Worm (Caenorhabditis elegans): ENCODE data around the gene cest-2.2.
"Not testable (repeated sequence)": the region's sequence is repeated elsewhere in the genome, so short reads cannot be mapped to it uniquely, and the experiment has no call there.

Gene cest-2.2

DNA sequence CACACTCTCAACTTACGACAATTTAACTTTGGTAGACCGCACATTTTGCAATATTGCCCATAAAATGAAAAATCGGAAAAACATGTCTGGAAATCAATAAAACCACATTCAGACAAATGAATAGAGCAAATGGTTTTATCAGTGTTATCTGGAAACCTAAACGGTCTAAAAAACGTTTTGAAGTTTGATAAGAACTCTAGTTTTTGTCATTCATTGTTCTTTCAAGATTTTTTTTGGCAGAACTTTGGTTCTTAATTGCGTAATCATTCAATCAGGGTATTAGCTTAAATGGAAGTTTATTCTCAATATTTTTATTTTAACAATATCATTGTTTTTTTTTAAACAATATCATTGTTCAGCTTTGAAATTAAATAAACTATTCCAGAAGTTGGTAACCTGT lies at the start of gene cest-2.2:
Gene cest-2.2 (minus strand): TSS at position 140 of the 400 bp plus-strand sequence.
- no peak for TF ChIP-seq unc-62 (GFP tag; optimal IDR thresholded peaks at IDR 0.05)

DNA sequence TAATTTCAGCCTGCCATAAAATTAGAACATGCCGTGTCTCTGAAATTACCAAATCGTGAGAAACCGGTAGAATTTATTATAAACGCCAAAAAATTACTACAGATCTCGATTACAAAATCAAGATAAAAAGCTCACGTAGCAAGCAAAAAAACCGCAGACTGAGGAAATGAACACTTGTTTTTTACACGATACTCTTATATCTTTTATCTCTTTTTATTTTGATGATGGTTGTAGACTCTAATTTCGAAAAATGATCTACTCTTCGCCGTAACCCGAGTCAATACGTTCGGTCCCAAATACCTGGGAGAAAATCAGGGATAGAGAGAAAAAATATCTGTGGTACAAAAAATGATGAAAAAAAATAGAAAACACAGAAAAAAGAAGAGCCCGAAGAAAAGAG lies 48.0 kb upstream of the cest-2.2 start:
- TF ChIP-seq unc-62 (GFP tag; optimal IDR thresholded peaks at IDR 0.05) = no peak

DNA sequence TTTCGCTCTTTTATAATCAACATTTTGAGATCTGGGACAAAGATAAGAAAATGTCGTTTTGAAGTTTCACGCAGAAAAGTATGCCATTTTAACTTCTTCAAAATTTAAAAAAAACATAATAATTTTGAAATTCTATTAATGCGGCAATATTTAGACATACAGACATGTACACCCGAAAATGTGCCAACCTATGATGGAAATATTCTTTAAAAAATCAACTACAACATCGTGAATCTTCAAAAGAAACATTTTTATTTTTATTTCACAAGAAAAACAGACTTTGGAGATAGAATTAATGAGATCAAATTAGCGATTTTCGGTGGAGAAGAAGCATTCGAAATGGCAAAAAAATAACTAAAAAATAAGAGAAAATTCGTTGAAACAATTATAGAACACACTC lies 40.0 kb upstream of the cest-2.2 start, which contains the start of gene T16A9.5:
Gene T16A9.5 (minus strand): TSS at position 101 of the 400 bp plus-strand sequence.
- TF ChIP-seq unc-62 (GFP tag; optimal IDR thresholded peaks at IDR 0.05) = no peak

DNA sequence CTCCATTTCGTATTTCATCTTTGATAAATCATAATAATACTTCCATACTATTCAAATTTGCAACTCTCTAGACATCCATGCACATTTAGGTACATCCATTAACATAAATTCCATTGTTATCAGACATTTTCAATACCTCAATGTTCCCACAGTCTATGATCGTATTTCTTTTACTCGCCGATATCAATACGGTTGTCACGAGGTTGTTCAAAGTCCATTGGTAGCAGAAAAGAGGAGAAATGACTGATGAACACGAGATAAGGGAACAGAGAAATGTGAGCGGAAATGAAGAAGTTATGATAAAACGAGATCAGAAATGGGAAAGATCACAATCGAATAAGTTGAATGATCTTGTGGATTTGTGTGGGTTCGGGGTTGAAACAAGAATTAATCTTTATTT lies 37.7 kb upstream of the cest-2.2 start:
- TF ChIP-seq unc-62 (GFP tag; optimal IDR thresholded peaks at IDR 0.05) = no peak

DNA sequence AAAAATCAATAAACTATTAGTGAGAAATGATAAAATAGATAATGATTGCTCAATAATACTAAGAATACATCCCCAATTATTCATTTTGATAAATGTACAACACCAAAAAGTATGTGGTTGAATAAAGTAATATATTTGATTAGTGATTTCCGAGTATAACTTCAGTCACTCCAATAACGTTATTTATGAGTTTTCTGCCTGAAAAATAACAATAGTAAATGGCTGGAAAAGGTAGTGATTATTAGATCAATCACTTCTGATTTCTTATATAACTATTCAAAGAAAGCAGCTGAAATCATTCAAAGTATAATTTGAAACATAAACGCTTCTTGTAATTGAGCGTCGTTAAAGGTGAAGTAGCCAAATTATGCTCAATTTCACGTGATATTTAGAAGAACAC lies 35.6 kb upstream of the cest-2.2 start, which contains the start of gene str-230:
Gene str-230 (minus strand): TSS at position 101 of the 400 bp plus-strand sequence.
- TF ChIP-seq unc-62 (GFP tag; optimal IDR thresholded peaks at IDR 0.05) = no peak

DNA sequence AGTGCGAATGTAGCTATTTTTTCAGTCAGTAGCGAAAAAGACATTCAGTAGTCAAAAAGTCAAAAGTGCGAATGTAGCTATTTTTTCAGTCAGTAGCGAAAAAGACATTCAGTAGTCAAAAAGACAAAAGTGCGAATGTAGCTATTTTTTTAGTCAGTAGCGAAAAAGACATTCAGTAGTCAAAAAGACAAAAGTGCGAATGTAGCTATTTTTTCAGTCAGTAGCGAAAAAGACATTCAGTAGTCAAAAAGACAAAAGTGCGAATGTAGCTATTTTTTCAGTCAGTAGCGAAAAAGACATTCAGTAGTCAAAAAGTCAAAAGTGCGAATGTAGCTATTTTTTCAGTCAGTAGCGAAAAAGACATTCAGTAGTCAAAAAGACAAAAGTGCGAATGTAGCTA lies 30.1 kb upstream of the cest-2.2 start, which contains the start of gene T16A9.3:
Gene T16A9.3 (plus strand): TSS at position 301 of the 400 bp plus-strand sequence.
- TF ChIP-seq unc-62 (GFP tag; optimal IDR thresholded peaks at IDR 0.05) = not testable (repeated sequence)

DNA sequence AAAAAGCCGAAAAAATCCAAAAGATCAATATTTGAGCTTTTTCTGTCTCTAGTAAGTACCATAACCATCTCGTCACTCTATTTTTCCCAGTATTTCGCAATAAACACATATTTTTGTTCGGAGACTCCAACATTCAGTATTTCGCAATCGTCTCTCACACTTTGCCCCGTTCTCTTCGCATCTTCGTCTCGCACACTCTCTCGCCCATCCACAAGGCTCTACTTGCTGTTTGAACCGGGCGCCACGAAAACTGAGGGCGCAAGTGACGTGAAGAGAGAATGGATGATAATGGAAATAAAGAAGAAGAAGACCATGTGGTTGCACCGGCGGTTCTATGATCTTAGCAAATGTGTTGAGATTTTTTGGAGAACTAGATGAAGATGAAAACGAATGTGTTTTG lies 24.9 kb upstream of the cest-2.2 start:
- no peak for TF ChIP-seq unc-62 (GFP tag; optimal IDR thresholded peaks at IDR 0.05)

DNA sequence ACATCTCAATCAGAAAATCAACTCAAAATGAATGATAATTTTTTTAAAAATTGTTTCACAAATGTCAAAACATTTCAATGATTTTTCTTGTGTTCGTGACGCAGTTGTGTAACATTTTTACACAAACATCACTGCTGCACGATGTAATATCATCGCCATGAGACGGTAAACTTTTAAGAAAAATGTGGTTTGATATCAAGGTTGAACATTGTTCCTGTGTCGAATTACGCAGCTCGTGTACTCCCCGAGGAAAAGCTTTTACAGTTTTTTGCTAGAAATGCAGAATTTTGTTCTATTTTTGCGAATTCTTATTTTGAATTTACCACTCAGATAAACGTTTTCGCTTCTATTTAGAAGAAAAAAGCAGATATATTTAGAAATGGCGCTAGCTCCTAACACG lies 22.5 kb upstream of the cest-2.2 start:
- TF ChIP-seq unc-62 (GFP tag; optimal IDR thresholded peaks at IDR 0.05) = no peak

DNA sequence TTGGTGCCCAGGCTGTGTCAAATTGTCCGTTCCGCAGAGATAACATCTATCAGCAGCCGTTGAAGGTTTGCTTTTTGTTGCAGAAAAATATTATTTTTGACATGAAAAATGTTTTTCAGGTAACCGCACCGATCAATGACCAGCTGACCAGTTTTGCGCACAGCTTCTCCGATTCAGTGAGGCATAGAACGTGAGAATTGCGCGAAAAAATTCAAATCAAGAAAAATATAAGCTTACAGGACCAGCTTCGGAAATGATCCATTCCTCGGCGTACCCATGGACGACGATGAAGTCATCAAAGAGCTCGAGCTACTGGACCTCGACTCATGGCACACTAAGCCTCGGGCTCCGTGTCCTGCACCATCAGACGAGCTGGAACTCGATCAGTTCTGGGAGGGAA lies 19.4 kb upstream of the cest-2.2 start:
- no peak for TF ChIP-seq unc-62 (GFP tag; optimal IDR thresholded peaks at IDR 0.05)

DNA sequence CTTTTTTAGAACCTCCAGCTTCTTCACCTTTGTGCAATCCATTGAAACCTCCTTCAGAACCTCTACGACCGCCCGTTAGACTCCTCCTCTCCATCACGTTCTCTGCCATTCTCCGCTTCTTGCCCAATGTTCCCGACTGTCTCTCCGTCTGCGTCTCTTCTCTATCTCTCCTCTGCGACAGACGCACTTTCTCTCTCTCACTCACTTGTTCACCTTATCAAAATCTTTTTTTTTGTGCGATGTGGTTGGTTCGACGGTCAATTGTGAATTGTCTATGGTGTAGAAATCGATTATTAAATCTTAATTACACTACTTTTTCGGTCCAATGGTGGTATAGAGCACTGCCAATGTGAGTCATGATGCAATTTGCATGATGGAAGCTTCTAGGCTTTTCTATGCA lies 18.3 kb upstream of the cest-2.2 start, which contains the start of gene atfs-1:
Gene atfs-1 (plus strand): TSS at position 213 of the 400 bp plus-strand sequence.
- no peak for TF ChIP-seq unc-62 (GFP tag; optimal IDR thresholded peaks at IDR 0.05)

DNA sequence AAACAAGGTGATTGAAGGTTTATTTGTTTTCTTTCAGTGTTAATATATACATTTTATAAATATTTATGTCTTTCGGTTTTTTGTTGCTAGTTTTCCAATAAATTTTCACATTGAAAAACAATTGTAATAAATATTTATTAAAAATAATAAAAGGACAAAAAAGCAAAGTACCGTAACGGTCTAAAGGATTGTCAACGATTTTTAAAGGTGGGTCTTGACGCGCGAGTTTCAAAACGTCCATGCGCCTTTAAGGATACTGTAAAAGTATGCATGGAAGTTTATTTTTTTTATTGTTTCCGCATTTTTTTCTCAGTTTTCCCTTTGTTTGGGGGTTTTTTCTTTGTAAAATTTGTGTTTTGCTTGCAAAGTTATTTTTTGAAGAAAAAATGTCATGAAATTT lies 17.7 kb upstream of the cest-2.2 start:
- TF ChIP-seq unc-62 (GFP tag; optimal IDR thresholded peaks at IDR 0.05) = no peak

DNA sequence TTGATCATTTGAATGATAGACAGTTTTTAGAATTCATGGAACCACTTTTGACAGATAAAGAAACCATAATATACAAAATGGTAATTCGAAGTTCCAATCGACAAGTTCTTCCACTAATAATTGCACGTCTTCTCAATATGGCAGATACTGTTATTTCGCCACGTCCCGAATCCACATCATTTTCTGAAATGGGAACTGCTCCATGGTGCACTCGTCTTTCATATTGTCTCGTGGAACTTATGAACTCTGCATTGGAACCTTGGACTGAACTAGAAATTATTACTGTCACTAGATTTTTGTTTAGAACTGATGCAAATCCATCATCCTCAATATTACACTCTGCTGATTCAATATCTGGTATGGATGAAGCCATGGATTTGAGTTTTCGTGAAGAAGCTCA lies 11.9 kb upstream of the cest-2.2 start:
- TF ChIP-seq unc-62 (GFP tag; optimal IDR thresholded peaks at IDR 0.05) = no peak

DNA sequence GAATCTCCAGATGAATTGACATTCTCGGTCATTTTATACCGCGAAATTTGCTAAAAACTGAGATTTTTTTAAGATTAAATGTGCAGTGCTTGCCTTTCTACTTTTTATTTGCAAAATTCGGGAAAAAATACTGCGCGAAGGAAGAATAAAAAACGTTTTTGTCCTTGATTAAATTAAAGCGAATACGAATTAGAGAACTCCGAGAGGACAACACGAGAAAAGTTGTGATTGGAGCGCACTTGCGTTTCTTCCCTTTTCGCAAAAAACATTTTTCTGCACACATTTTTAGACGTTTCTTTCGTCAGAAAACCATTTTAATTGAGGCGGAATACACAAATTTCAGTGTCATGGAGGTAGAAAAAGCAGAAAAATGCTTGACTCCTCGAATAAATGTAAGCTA lies 10.3 kb upstream of the cest-2.2 start, which contains the start of the genes trm-1 and ints-2:
Gene trm-1 (minus strand): TSS at position 175 of the 400 bp plus-strand sequence.
Gene ints-2 (plus strand): TSS at position 249 of the 400 bp plus-strand sequence.
- no peak for TF ChIP-seq unc-62 (GFP tag; optimal IDR thresholded peaks at IDR 0.05)

DNA sequence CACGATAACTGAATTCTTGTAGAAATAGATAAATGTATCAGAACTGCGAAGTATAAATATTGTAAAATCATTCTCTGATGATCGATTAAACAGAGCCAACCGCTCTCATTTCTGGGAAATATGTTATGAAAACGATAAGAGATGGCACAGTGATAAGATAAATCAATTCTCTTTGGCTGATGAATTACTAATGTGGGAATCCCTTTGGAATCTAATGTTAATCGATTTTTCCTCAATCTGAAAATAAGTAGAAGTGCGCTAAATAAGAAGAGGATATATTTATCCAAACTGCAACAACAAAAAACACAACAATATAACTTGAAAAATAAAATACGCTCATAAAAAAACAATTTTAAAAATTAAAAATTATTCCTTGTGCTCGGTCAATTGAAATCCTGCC lies 7.7 kb upstream of the cest-2.2 start, which contains the start of gene cest-2.3:
Gene cest-2.3 (minus strand): TSS at position 101 of the 400 bp plus-strand sequence.
- no peak for TF ChIP-seq unc-62 (GFP tag; optimal IDR thresholded peaks at IDR 0.05)

DNA sequence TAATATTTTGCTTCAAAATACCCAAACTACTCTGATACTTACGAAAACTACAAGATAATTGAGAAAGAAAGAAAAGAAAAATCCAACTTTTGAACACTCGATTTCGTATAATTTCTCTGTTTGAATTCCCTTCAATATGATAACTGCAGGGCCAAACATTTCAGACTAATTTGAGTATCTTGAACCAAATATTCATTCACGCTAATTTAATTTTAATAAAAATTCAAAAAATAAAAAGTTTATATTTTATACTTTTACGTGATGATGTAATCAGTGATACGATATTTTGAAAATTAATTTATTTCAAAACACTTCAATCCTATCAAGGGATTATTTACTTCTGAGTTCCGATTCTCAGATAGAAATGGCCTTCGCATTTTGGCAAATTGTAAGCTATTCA lies 4.8 kb upstream of the cest-2.2 start, which contains the start of gene ZC376.8:
Gene ZC376.8 (plus strand): TSS at position 301 of the 400 bp plus-strand sequence.
- TF ChIP-seq unc-62 (GFP tag; optimal IDR thresholded peaks at IDR 0.05) = no peak

DNA sequence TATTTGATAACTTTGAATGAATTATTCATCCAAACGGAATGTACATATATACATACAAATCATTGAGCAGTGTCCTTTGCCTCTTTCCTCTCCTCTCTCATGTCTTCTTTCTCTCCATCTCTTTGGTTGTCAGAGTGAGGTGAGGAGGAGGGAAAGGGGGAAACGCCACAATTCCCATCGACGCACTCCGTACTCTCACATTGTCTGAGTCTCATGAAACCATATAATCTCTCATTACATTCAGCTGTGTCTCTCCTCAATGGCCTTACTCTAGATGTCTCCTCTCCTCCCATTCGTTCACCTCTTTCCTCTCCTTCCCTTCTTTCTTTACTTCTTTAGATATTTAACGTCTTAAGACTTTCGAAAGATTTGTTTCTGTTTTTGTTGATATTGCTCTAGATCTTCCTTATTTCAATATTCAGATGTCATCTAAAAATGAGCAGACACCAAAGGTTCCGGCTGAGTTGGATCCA lies 2.5 kb upstream of the cest-2.2 start, which contains the start of gene ceh-74:
Gene ceh-74 (plus strand): TSS at position 423 of the 473 bp plus-strand sequence.
- TF ChIP-seq unc-62 (GFP tag; optimal IDR thresholded peaks at IDR 0.05) = no peak

DNA sequence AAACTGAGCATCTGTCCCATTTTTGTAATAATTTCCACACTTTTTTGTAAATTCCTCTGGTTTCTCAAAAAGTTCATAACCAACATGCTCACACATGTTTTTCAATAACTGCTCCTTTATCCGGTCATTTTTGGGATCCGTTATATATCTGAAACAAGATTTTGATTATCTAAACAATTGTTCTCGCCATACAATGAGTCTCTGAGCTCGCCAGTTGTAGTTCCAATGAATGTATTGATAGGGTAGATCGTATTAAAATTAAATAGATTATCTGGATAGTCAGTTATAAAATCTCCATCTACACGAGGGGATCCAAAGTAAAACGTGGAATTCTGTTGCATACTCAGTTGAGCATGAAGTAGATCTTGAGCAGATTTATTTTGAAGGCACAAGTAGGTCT lies 1.4 kb upstream of the cest-2.2 start:
- no peak for TF ChIP-seq unc-62 (GFP tag; optimal IDR thresholded peaks at IDR 0.05)

Data from whole organism, dauer.